Worm (Caenorhabditis elegans): ENCODE data around the gene col-73.
"Not testable (repeated sequence)": the region's sequence is repeated elsewhere in the genome, so short reads cannot be mapped to it uniquely, and the experiment has no call there.

col-73 gene

DNA sequence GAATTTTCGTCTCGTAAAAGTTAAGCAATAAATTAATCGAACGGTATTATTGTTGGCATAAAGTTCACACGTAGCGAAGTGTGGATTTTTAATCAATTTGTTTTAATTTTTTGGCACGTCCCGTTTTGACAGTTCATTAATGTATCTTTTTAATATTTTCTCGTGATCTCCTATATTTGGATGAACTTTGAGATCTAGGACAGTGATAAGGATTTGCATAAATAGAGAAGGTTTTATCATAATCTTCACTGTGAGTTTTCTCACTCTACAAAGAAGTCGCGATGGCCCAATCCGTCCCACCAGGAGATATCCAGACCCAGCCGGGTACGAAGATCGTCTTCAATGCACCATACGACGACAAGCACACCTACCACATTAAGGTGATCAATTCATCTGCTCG lies 47.8 kb downstream of the col-73 start, which contains the start of the genes C33F10.8 and msp-40:
TSS of gene C33F10.8 (minus strand) at position 101 of the 400 bp plus-strand sequence.
TSS of gene msp-40 (plus strand) at position 282 of the 400 bp plus-strand sequence.
- not testable (repeated sequence) for TF ChIP-seq drap-1 (GFP tag; optimal IDR thresholded peaks at IDR 0.05); ceh-83 (GFP tag; optimal IDR thresholded peaks at IDR 0.05); mep-1 (tag; optimal IDR thresholded peaks at IDR 0.05)

DNA sequence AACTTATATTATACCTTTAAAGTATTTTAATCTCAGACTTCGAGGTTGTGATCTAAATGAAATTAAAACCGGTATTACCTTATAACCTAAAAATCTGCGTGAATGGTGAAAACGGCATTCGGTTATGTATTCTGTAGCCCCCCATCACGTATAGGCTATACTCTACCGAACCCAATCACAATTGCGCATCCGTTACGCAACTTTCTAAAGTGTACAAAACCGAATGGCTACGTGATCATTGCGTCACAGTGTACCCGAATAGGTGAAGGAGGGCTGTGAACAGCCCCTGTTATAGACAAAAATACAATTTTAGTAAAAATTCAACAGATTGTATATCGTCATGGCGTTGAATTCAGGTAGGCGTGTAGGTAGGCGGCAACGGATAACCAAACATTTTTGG lies 50.3 kb downstream of the col-73 start:
- TF ChIP-seq nhr-2 (tag; optimal IDR thresholded peaks at IDR 0.05): peak; percentile 70
- peak; percentile 96 for TF ChIP-seq zip-8 (tag; optimal IDR thresholded peaks at IDR 0.05)
- no peak for TF ChIP-seq ces-1 (GFP tag; optimal IDR thresholded peaks at IDR 0.05)
